Fruit fly (Drosophila melanogaster) whole organism, embryonic: ENCODE results near the gene Hpd.

Experiments
- ATbp ChIP-seq: fragments of 200-800 bp; sonication (Bioruptor generic); optimal IDR thresholded peaks from 2 replicates; lab custom pipeline; 2017; ENCODE audit warnings: missing biosample characterization, mild to moderate bottlenecking, missing genetic modification characterization, missing genetic modification reagents
- CG10209 ChIP-seq: fragments of 200-800 bp; sonication (Bioruptor generic); optimal IDR thresholded peaks from 3 replicates; lab custom pipeline; 2017; ENCODE audit warnings: missing biosample characterization, mild to moderate bottlenecking, missing genetic modification characterization, missing genetic modification reagents
- CG11695 ChIP-seq: fragments of 200-800 bp; sonication (Bioruptor generic); IDR thresholded peaks from 3 replicates; pipeline ENCODE4 v1.3.6; 2022; ENCODE audit warnings: missing biosample characterization, missing genetic modification characterization
- CG12104 ChIP-seq: fragments of 200-800 bp; sonication (Bioruptor generic); optimal IDR thresholded peaks from 3 replicates; lab custom pipeline; 2016; ENCODE audit warnings: missing biosample characterization, missing genetic modification characterization
- CG12155 ChIP-seq: fragments of 200-800 bp; sonication (Bioruptor generic); optimal IDR thresholded peaks from 3 replicates; lab custom pipeline; 2016; ENCODE audit warnings: missing biosample characterization, missing genetic modification characterization
- CG16813 ChIP-seq: fragments of 200-800 bp; sonication (Bioruptor generic); IDR thresholded peaks from 3 replicates; pipeline ENCODE4 v1.3.6; 2022; ENCODE audit warnings: missing biosample characterization, missing genetic modification characterization; ENCODE audit not compliant: partially characterized antibody
- CG17359 ChIP-seq: fragments of 200-800 bp; sonication (Bioruptor generic); optimal IDR thresholded peaks from 3 replicates; lab custom pipeline; 2018; ENCODE audit warnings: missing biosample characterization, mild to moderate bottlenecking, missing genetic modification characterization, moderate library complexity
- CG17612 ChIP-seq: fragments of 200-800 bp; sonication (Bioruptor generic); IDR thresholded peaks from 2 replicates; pipeline ENCODE4 v1.3.6; 2022; ENCODE audit warnings: missing biosample characterization, missing genetic modification characterization
- CG17802 ChIP-seq: fragments of 200-800 bp; sonication (Bioruptor generic); optimal IDR thresholded peaks from 2 replicates; lab custom pipeline; 2018; ENCODE audit warnings: missing biosample characterization, mild to moderate bottlenecking, missing genetic modification characterization, moderate library complexity
- CG1832 ChIP-seq: fragments of 200-800 bp; sonication (Bioruptor generic); optimal IDR thresholded peaks from 2 replicates; lab custom pipeline; 2017; ENCODE audit warnings: missing biosample characterization, mild to moderate bottlenecking, missing genetic modification characterization, inconsistent platforms
- CG2120 ChIP-seq: fragments of 200-800 bp; sonication (Bioruptor generic); optimal IDR thresholded peaks from 3 replicates; lab custom pipeline; 2016; ENCODE audit warnings: missing biosample characterization, missing genetic modification characterization
- CG32767 ChIP-seq: fragments of 200-800 bp; sonication (Bioruptor generic); IDR thresholded peaks from 2 replicates; pipeline ENCODE4 v1.3.6; 2022; ENCODE audit warnings: missing biosample characterization, missing genetic modification characterization
- CG34376 ChIP-seq: fragments of 200-800 bp; sonication (Bioruptor generic); optimal IDR thresholded peaks from 2 replicates; lab custom pipeline; 2018; ENCODE audit warnings: missing biosample characterization, mild to moderate bottlenecking, missing genetic modification characterization
- CG7786 ChIP-seq: fragments of 200-800 bp; sonication (Bioruptor generic); optimal IDR thresholded peaks from 2 replicates; lab custom pipeline; 2016; ENCODE audit warnings: missing biosample characterization, missing genetic modification characterization
- CG8478 ChIP-seq: fragments of >200 bp; optimal IDR thresholded peaks from 2 replicates; lab custom pipeline; 2018
- CTCF ChIP-seq: fragments of 200-800 bp; sonication (Bioruptor generic); optimal IDR thresholded peaks from 2 replicates; lab custom pipeline; 2017; ENCODE audit warnings: missing biosample characterization, mild to moderate bottlenecking, missing genetic modification characterization, moderate library complexity
- Eip74EF ChIP-seq, 2 experiments: fragments of 200-800 bp in 1 of 2; fragments of >200 bp in 1 of 2; sonication (Bioruptor generic) in 1 of 2; optimal IDR thresholded peaks; 2 replicates each; lab custom pipeline; 2017 to 2019; ENCODE audit warnings: missing biosample characterization in 2 of 2, missing genetic modification characterization in 2 of 2, mild to moderate bottlenecking in 1 of 2, moderate library complexity in 1 of 2
- H2.0 ChIP-seq: fragments of 200-800 bp; sonication (Bioruptor generic); IDR thresholded peaks from 2 replicates; pipeline ENCODE4 v1.3.6; 2022; ENCODE audit warnings: missing biosample characterization, missing genetic modification characterization
- MBD-R2 ChIP-seq: fragments of 200-800 bp; sonication (Bioruptor generic); IDR thresholded peaks from 2 replicates; pipeline ENCODE4 v1.3.6; 2022; ENCODE audit warnings: missing biosample characterization, missing genetic modification characterization
- Mad ChIP-seq: fragments of 200-800 bp; sonication (Bioruptor generic); optimal IDR thresholded peaks from 2 replicates; lab custom pipeline; 2016; ENCODE audit warnings: missing biosample characterization, missing genetic modification characterization
- Mrtf ChIP-seq: fragments of 200-800 bp; sonication (Bioruptor generic); IDR thresholded peaks from 3 replicates; pipeline ENCODE4 v1.3.6; 2022; ENCODE audit warnings: missing biosample characterization, missing genetic modification characterization
- Myb ChIP-seq: fragments of 200-800 bp; sonication (Bioruptor generic); optimal IDR thresholded peaks from 2 replicates; lab custom pipeline; 2016; ENCODE audit warnings: missing biosample characterization, missing genetic modification characterization
- NC2α ChIP-seq: fragments of 200-800 bp; sonication (Bioruptor generic); optimal IDR thresholded peaks from 2 replicates; lab custom pipeline; 2016; ENCODE audit warnings: missing biosample characterization, missing genetic modification characterization
- Neu2 ChIP-seq: fragments of 200-800 bp; sonication (Bioruptor generic); optimal IDR thresholded peaks from 3 replicates; lab custom pipeline; 2016; ENCODE audit warnings: missing biosample characterization, missing genetic modification characterization, borderline replicate concordance
- Tbp ChIP-seq: fragments of >200 bp; optimal IDR thresholded peaks from 2 replicates; lab custom pipeline; 2018; ENCODE audit warnings: missing biosample characterization, missing genetic modification characterization
- Xrp1 ChIP-seq: fragments of 200-800 bp; sonication (Bioruptor generic); IDR thresholded peaks from 2 replicates; pipeline ENCODE4 v1.3.6; 2022; ENCODE audit warnings: missing biosample characterization, missing genetic modification characterization
- amos ChIP-seq: fragments of 200-800 bp; sonication (Bioruptor generic); IDR thresholded peaks from 2 replicates; pipeline ENCODE4 v1.3.6; 2022; ENCODE audit warnings: missing biosample characterization, missing genetic modification characterization; ENCODE audit not compliant: partially characterized antibody
- az2 ChIP-seq: fragments of 200-800 bp; sonication (Bioruptor generic); optimal IDR thresholded peaks from 3 replicates; lab custom pipeline; 2016; ENCODE audit warnings: missing biosample characterization, missing genetic modification characterization
- bbx ChIP-seq: fragments of 200-800 bp; sonication (Bioruptor generic); IDR thresholded peaks from 2 replicates; pipeline ENCODE4 v1.3.6; 2022; ENCODE audit warnings: missing biosample characterization, missing genetic modification characterization; ENCODE audit not compliant: partially characterized antibody
- bcd ChIP-seq: fragments of 200-800 bp; sonication (Bioruptor generic); optimal IDR thresholded peaks from 2 replicates; lab custom pipeline; 2017; ENCODE audit warnings: missing biosample characterization, mild to moderate bottlenecking, missing genetic modification characterization
- bigmax ChIP-seq: fragments of 200-800 bp; sonication (Bioruptor generic); optimal IDR thresholded peaks from 2 replicates; lab custom pipeline; 2018; ENCODE audit warnings: missing biosample characterization, mild to moderate bottlenecking, missing genetic modification characterization
- bsh ChIP-seq, 2 experiments: fragments of 200-800 bp; sonication (Bioruptor generic); optimal IDR thresholded peaks; 2 replicates each; lab custom pipeline; 2017 to 2018; ENCODE audit warnings: mild to moderate bottlenecking in 2 of 2, missing biosample characterization in 2 of 2, missing genetic modification characterization in 2 of 2, moderate library complexity in 1 of 2
- chif ChIP-seq, 2 experiments: fragments of 200-800 bp; sonication (Bioruptor generic); optimal IDR thresholded peaks; 3 replicates each; lab custom pipeline; 2016; ENCODE audit warnings: missing biosample characterization in 2 of 2, missing genetic modification characterization in 2 of 2
- da ChIP-seq: fragments of 200-800 bp; sonication (Bioruptor generic); optimal IDR thresholded peaks from 2 replicates; lab custom pipeline; 2016; ENCODE audit warnings: missing biosample characterization, missing genetic modification characterization
- dan ChIP-seq: fragments of 200-800 bp; sonication (Bioruptor generic); IDR thresholded peaks from 2 replicates; pipeline ENCODE4 v1.3.6; 2022; ENCODE audit warnings: missing biosample characterization, missing genetic modification characterization
- eve ChIP-seq, 2 experiments: fragments of >200 bp; optimal IDR thresholded peaks; 2 replicates each; lab custom pipeline; 2017; ENCODE audit warnings: missing biosample characterization in 2 of 2, missing genetic modification characterization in 2 of 2
- gcm2 ChIP-seq: fragments of 200-800 bp; sonication (Bioruptor generic); optimal IDR thresholded peaks from 2 replicates; lab custom pipeline; 2016; ENCODE audit warnings: missing biosample characterization, missing genetic modification characterization
- ham ChIP-seq: fragments of 200-800 bp; sonication (Bioruptor generic); IDR thresholded peaks from 2 replicates; pipeline ENCODE4 v1.3.6; 2022; ENCODE audit warnings: missing biosample characterization, missing genetic modification characterization
- insv ChIP-seq, 2 experiments: fragments of 200-800 bp; sonication (Bioruptor generic); optimal IDR thresholded peaks; 3 replicates each; lab custom pipeline; 2016 to 2018; ENCODE audit warnings: missing biosample characterization in 2 of 2, missing genetic modification characterization in 2 of 2
- kni ChIP-seq: fragments of 200-800 bp; sonication (Bioruptor generic); optimal IDR thresholded peaks from 3 replicates; lab custom pipeline; 2017; ENCODE audit warnings: mild to moderate bottlenecking, missing biosample characterization, missing genetic modification reagents, missing genetic modification characterization
- lola ChIP-seq, 3 experiments: fragments of >200 bp in 2 of 3; fragments of 200-800 bp in 1 of 3; sonication (Bioruptor generic) in 1 of 3; optimal IDR thresholded peaks; 2 replicates each; lab custom pipeline; 2017 to 2019; ENCODE audit warnings: missing biosample characterization in 3 of 3, missing genetic modification characterization in 3 of 3, mild to moderate bottlenecking in 1 of 3, moderate library complexity in 1 of 3
- phol ChIP-seq: fragments of 200-800 bp; sonication (Bioruptor generic); optimal IDR thresholded peaks from 3 replicates; lab custom pipeline; 2018; ENCODE audit warnings: missing biosample characterization, mild to moderate bottlenecking, missing genetic modification characterization, moderate library complexity
- pros ChIP-seq: fragments of 200-800 bp; sonication (Bioruptor generic); optimal IDR thresholded peaks from 3 replicates; lab custom pipeline; 2019; ENCODE audit warnings: missing biosample characterization, mild to moderate bottlenecking, missing genetic modification characterization, moderate library complexity
- rib ChIP-seq: fragments of 200-800 bp; sonication (Bioruptor generic); IDR thresholded peaks from 2 replicates; pipeline ENCODE4 v1.3.6; 2022; ENCODE audit warnings: missing biosample characterization, missing genetic modification characterization
- sens-2 ChIP-seq: fragments of 200-800 bp; sonication (Bioruptor generic); IDR thresholded peaks from 2 replicates; pipeline ENCODE4 v1.3.6; 2022; ENCODE audit warnings: missing biosample characterization, missing genetic modification characterization
- sug ChIP-seq: fragments of 200-800 bp; optimal IDR thresholded peaks from 2 replicates; lab custom pipeline; 2019; ENCODE audit warnings: missing biosample characterization, mild to moderate bottlenecking, missing genetic modification characterization, moderate library complexity
- tll ChIP-seq, 2 experiments: fragments of 200-800 bp in 1 of 2; fragments of >200 bp in 1 of 2; sonication (Bioruptor generic) in 1 of 2; optimal IDR thresholded peaks; 2 replicates each; lab custom pipeline; 2017 to 2019; ENCODE audit warnings: missing biosample characterization in 2 of 2, missing genetic modification characterization in 2 of 2, mild to moderate bottlenecking in 1 of 2, moderate library complexity in 1 of 2
- trh ChIP-seq: fragments of 200-800 bp; sonication (Bioruptor generic); optimal IDR thresholded peaks from 2 replicates; lab custom pipeline; 2016; ENCODE audit warnings: missing biosample characterization, missing genetic modification characterization
- zf30C ChIP-seq: fragments of 200-800 bp; sonication (Bioruptor generic); optimal IDR thresholded peaks from 3 replicates; lab custom pipeline; 2018; ENCODE audit warnings: missing biosample characterization, mild to moderate bottlenecking, missing genetic modification characterization
- zfh1 ChIP-seq: fragments of 200-800 bp; sonication (Bioruptor generic); IDR thresholded peaks from 3 replicates; pipeline ENCODE4 v1.3.6; 2022; ENCODE audit warnings: missing biosample characterization, missing genetic modification characterization

The Hpd gene

DNA sequence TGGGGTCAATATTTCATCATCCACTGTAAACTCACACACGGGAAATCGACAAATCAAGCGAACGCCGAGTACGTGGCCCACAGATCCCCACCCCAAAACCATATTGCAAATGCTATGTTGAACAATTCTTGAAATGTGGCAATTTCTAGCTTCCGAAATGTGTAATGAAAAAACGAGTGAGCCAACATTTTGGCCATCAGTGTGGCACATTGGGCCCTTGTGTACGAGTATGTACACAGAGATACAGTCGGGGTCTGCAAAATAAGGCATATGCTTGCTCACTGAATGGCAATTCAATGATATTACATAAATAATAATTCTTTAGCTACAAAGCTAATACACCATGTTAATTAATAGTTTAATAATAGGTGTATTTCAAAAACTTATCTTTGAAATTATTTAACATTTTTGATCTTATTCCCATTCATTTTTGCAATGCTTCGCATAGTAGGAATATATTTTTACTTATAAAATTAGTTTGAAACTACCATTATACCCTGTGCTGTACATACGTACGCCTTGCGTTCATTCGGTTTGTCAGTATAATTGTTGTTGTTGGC lies 40.0 kb downstream of the Hpd start (continued):
- TF ChIP-seq CG34376 (GFP tag; lab: Kevin White, UChicago): peak; percentile 69
- no peak for TF ChIP-seq CG8478
- peak; percentile 80 for TF ChIP-seq ATbp (GFP tag; lab: Kevin White, UChicago)
- peak; percentile 37 for TF ChIP-seq kni (GFP tag; lab: Kevin White, UChicago)
- peak; percentile 85 for TF ChIP-seq CG12155 (GFP tag; lab: Kevin White, UChicago)
- TF ChIP-seq Myb: peak; percentile 61
- TF ChIP-seq CG7786 (GFP tag; lab: Kevin White, UChicago): peak; percentile 91
- peak; percentile 23 for TF ChIP-seq CG17802 (tag; lab: Kevin White, UChicago)
- TF ChIP-seq ham: peak; percentile 52; the same call in 1 of the 2 replicates
- peak; percentile 4 for TF ChIP-seq NC2α (GFP tag; lab: Kevin White, UChicago)
- peak; percentile 82 to 86 for TF ChIP-seq bsh (GFP tag; optimal IDR thresholded peaks at IDR 0.05; lab: Kevin White, UChicago)
- peak in 1 of 2 experiments; percentile 89 for TF ChIP-seq Eip74EF (GFP tag; optimal IDR thresholded peaks at IDR 0.05; lab: Kevin White, UChicago)
- peak; percentile 91 for TF ChIP-seq CG11695 (GFP tag; lab: Robert Waterston, UW)
- TF ChIP-seq CG2120 (GFP tag; lab: Kevin White, UChicago): peak; percentile 93
- peak; percentile 83 for TF ChIP-seq CG12104
- no peak for TF ChIP-seq CG16813 (GFP tag; lab: Robert Waterston, UW)
- peak; percentile 86 for TF ChIP-seq Xrp1 (GFP tag; lab: Robert Waterston, UW)
- peak; percentile 87 for TF ChIP-seq phol (tag; lab: Kevin White, UChicago)
- TF ChIP-seq CG1832 (GFP tag; lab: Kevin White, UChicago): no peak
- TF ChIP-seq lola (GFP tag; optimal IDR thresholded peaks at IDR 0.05; lab: Kevin White, UChicago): peak in 1 of 3 experiments; percentile 81
- TF ChIP-seq az2 (GFP tag; lab: Kevin White, UChicago): peak; percentile 89
- TF ChIP-seq zfh1 (GFP tag; lab: Robert Waterston, UW): peak; percentile 82
- TF ChIP-seq zf30C (GFP tag; lab: Kevin White, UChicago): no peak
- TF ChIP-seq dan (GFP tag; lab: Robert Waterston, UW): no peak
- TF ChIP-seq gcm2 (GFP tag; lab: Kevin White, UChicago): peak; percentile 66
- peak; percentile 82 for TF ChIP-seq Mad (GFP tag; lab: Kevin White, UChicago)
- peak; percentile 78 for TF ChIP-seq Mrtf (GFP tag; lab: Robert Waterston, UW)
- TF ChIP-seq sug (tag; lab: Kevin White, UChicago): peak; percentile 89
- TF ChIP-seq trh (GFP tag; lab: Kevin White, UChicago): peak; percentile 73
- no peak for TF ChIP-seq Neu2
- TF ChIP-seq eve (GFP tag; optimal IDR thresholded peaks at IDR 0.05; lab: Kevin White, UChicago): peak in 1 of 2 experiments; percentile 91
- peak; percentile 77 for TF ChIP-seq CG32767 (GFP tag; lab: Robert Waterston, UW)
- peak; percentile 84 for TF ChIP-seq rib (GFP tag; lab: Robert Waterston, UW)
- no peak for TF ChIP-seq pros
- no peak; the same call in 1 of the 2 replicates for TF ChIP-seq sens-2 (GFP tag; lab: Robert Waterston, UW)
- TF ChIP-seq Tbp (GFP tag; lab: Kevin White, UChicago): no peak
- peak; percentile 33 for TF ChIP-seq CTCF
- peak; percentile 77 for TF ChIP-seq H2.0 (GFP tag; lab: Robert Waterston, UW)
- no peak for TF ChIP-seq bbx (GFP tag; lab: Robert Waterston, UW)
- TF ChIP-seq bigmax (GFP tag; lab: Kevin White, UChicago): no peak
- peak; percentile 87 for TF ChIP-seq CG10209
- TF ChIP-seq tll (GFP tag; optimal IDR thresholded peaks at IDR 0.05; lab: Kevin White, UChicago): no peak
- peak; percentile 87 for TF ChIP-seq bcd (GFP tag; lab: Kevin White, UChicago)
- TF ChIP-seq amos (GFP tag; lab: Robert Waterston, UW): no peak
- TF ChIP-seq da (GFP tag; lab: Kevin White, UChicago): peak; percentile 56
- peak; percentile 93 for TF ChIP-seq CG17359 (tag; lab: Kevin White, UChicago)
- TF ChIP-seq chif (GFP tag; optimal IDR thresholded peaks at IDR 0.05; lab: Kevin White, UChicago): peak; percentile 36 to 66
- peak; percentile 55; the same call in 1 of the 2 replicates for TF ChIP-seq CG17612 (GFP tag; lab: Robert Waterston, UW)
- peak in 1 of 2 experiments; percentile 57 for TF ChIP-seq insv (GFP tag; optimal IDR thresholded peaks at IDR 0.05; lab: Kevin White, UChicago)
- peak; percentile 60; the same call in 1 of the 2 replicates for TF ChIP-seq MBD-R2 (GFP tag; lab: Robert Waterston, UW)
